Fruit fly (Drosophila melanogaster) whole organism, embryonic: ENCODE measurements around the gene SMC1.

Experiments used
- CG10431 ChIP-seq: fragments of 200-800 bp; sonication (Bioruptor generic); optimal IDR thresholded peaks from 3 replicates; lab custom pipeline; 2018; ENCODE audit warnings: missing biosample characterization, mild to moderate bottlenecking, missing genetic modification characterization
- CG11723 ChIP-seq: fragments of 200-800 bp; sonication (Bioruptor generic); optimal IDR thresholded peaks from 2 replicates; lab custom pipeline; 2017; ENCODE audit warnings: missing biosample characterization, mild to moderate bottlenecking, missing genetic modification characterization
- CG13296 ChIP-seq: fragments of 200-800 bp; sonication (Bioruptor generic); optimal IDR thresholded peaks from 3 replicates; lab custom pipeline; 2018; ENCODE audit warnings: missing biosample characterization, mild to moderate bottlenecking, missing genetic modification characterization
- CG13624 ChIP-seq: fragments of 200-800 bp; sonication (Bioruptor generic); optimal IDR thresholded peaks from 2 replicates; lab custom pipeline; 2016; ENCODE audit warnings: missing biosample characterization, missing genetic modification characterization
- CG14710 ChIP-seq: fragments of 200-800 bp; sonication (Bioruptor generic); optimal IDR thresholded peaks from 3 replicates; lab custom pipeline; 2019; ENCODE audit warnings: missing biosample characterization, mild to moderate bottlenecking, missing genetic modification characterization, moderate library complexity
- CG15514 ChIP-seq: fragments of 200-800 bp; sonication (Bioruptor generic); optimal IDR thresholded peaks from 3 replicates; lab custom pipeline; 2017; ENCODE audit warnings: missing biosample characterization, missing genetic modification characterization, mild to moderate bottlenecking, moderate library complexity, missing genetic modification reagents
- CG17186 ChIP-seq: fragments of 200-800 bp; sonication (Bioruptor generic); optimal IDR thresholded peaks from 3 replicates; lab custom pipeline; 2017; ENCODE audit warnings: missing biosample characterization, missing genetic modification reagents, missing genetic modification characterization
- CG17385 ChIP-seq: fragments of 200-800 bp; sonication (Bioruptor generic); optimal IDR thresholded peaks from 3 replicates; lab custom pipeline; 2018; ENCODE audit warnings: missing biosample characterization, mild to moderate bottlenecking, missing genetic modification characterization
- CG1832 ChIP-seq: fragments of 200-800 bp; sonication (Bioruptor generic); optimal IDR thresholded peaks from 2 replicates; lab custom pipeline; 2017; ENCODE audit warnings: missing biosample characterization, mild to moderate bottlenecking, missing genetic modification characterization, inconsistent platforms
- CG2202 ChIP-seq: fragments of 200-800 bp; sonication (Bioruptor generic); optimal IDR thresholded peaks from 2 replicates; lab custom pipeline; 2018; ENCODE audit warnings: missing biosample characterization, mild to moderate bottlenecking, missing genetic modification characterization
- CG34376 ChIP-seq: fragments of 200-800 bp; sonication (Bioruptor generic); optimal IDR thresholded peaks from 2 replicates; lab custom pipeline; 2018; ENCODE audit warnings: missing biosample characterization, mild to moderate bottlenecking, missing genetic modification characterization
- CG6254 ChIP-seq: fragments of 200-800 bp; sonication (Bioruptor generic); optimal IDR thresholded peaks from 3 replicates; lab custom pipeline; 2017; ENCODE audit warnings: mild to moderate bottlenecking, missing biosample characterization, missing genetic modification reagents, missing genetic modification characterization
- CG6765 ChIP-seq: fragments of 200-800 bp; sonication (Bioruptor generic); optimal IDR thresholded peaks from 3 replicates; lab custom pipeline; 2017; ENCODE audit warnings: missing biosample characterization, mild to moderate bottlenecking, missing genetic modification characterization
- CG7928 ChIP-seq: fragments of 200-800 bp; sonication (Bioruptor generic); optimal IDR thresholded peaks from 2 replicates; lab custom pipeline; 2017; ENCODE audit warnings: missing biosample characterization, mild to moderate bottlenecking, missing genetic modification characterization
- CG8924 ChIP-seq: fragments of 200-800 bp; optimal IDR thresholded peaks from 3 replicates; lab custom pipeline; 2019; ENCODE audit warnings: missing biosample characterization, mild to moderate bottlenecking, missing genetic modification characterization, moderate library complexity
- CG8944 ChIP-seq: fragments of 200-800 bp; sonication (Bioruptor generic); optimal IDR thresholded peaks from 3 replicates; lab custom pipeline; 2016; ENCODE audit warnings: missing biosample characterization, missing genetic modification characterization
- CG9797 ChIP-seq: fragments of 200-800 bp; sonication (Bioruptor generic); optimal IDR thresholded peaks from 3 replicates; lab custom pipeline; 2018; ENCODE audit warnings: missing biosample characterization, mild to moderate bottlenecking, missing genetic modification characterization
- CoRest ChIP-seq: fragments of 200-800 bp; sonication (Bioruptor generic); optimal IDR thresholded peaks from 3 replicates; lab custom pipeline; 2018; ENCODE audit warnings: missing biosample characterization, mild to moderate bottlenecking, missing genetic modification characterization, moderate library complexity
- Fer1 ChIP-seq: fragments of 200-800 bp; sonication (Bioruptor generic); optimal IDR thresholded peaks from 2 replicates; lab custom pipeline; 2017; ENCODE audit warnings: missing biosample characterization, mild to moderate bottlenecking, missing genetic modification characterization
- Fer3 ChIP-seq: fragments of 200-800 bp; sonication (Bioruptor generic); optimal IDR thresholded peaks from 2 replicates; lab custom pipeline; 2018; ENCODE audit warnings: missing biosample characterization, mild to moderate bottlenecking, missing genetic modification characterization, moderate library complexity
- Gug ChIP-seq: fragments of 200-800 bp; sonication (Bioruptor generic); IDR thresholded peaks from 4 replicates; pipeline ENCODE4 v1.3.6; 2022; ENCODE audit warnings: missing biosample characterization, missing genetic modification characterization
- HLHmδ ChIP-seq: fragments of 200-800 bp; sonication (Bioruptor generic); optimal IDR thresholded peaks from 2 replicates; lab custom pipeline; 2018; ENCODE audit warnings: missing biosample characterization, mild to moderate bottlenecking, missing genetic modification characterization, moderate library complexity
- HmgD ChIP-seq: fragments of 200-800 bp; sonication (Bioruptor generic); optimal IDR thresholded peaks from 3 replicates; lab custom pipeline; 2016; ENCODE audit warnings: missing biosample characterization, missing genetic modification characterization
- Hmx ChIP-seq: fragments of 200-800 bp; sonication (Bioruptor generic); optimal IDR thresholded peaks from 2 replicates; lab custom pipeline; 2016; ENCODE audit warnings: missing biosample characterization, missing genetic modification characterization
- Lhr ChIP-seq: fragments of 200-800 bp; sonication (Bioruptor generic); optimal IDR thresholded peaks from 3 replicates; lab custom pipeline; 2017; ENCODE audit warnings: mild to moderate bottlenecking, missing biosample characterization, missing genetic modification reagents, missing genetic modification characterization
- Myb ChIP-seq: fragments of 200-800 bp; sonication (Bioruptor generic); optimal IDR thresholded peaks from 2 replicates; lab custom pipeline; 2016; ENCODE audit warnings: missing biosample characterization, missing genetic modification characterization
- Nf-YB ChIP-seq: fragments of 200-800 bp; sonication (Bioruptor generic); optimal IDR thresholded peaks from 3 replicates; lab custom pipeline; 2019; ENCODE audit warnings: missing biosample characterization, mild to moderate bottlenecking, missing genetic modification characterization, moderate library complexity
- NfI ChIP-seq: fragments of 200-800 bp; sonication (Bioruptor generic); optimal IDR thresholded peaks from 3 replicates; lab custom pipeline; 2018; ENCODE audit warnings: missing biosample characterization, mild to moderate bottlenecking, missing genetic modification characterization, moderate library complexity
- Spps ChIP-seq: fragments of 200-800 bp; sonication (Bioruptor generic); optimal IDR thresholded peaks from 2 replicates; lab custom pipeline; 2018; ENCODE audit warnings: missing biosample characterization, mild to moderate bottlenecking, missing genetic modification characterization
- Sry-δ ChIP-seq: fragments of 200-800 bp; sonication (Bioruptor generic); optimal IDR thresholded peaks from 2 replicates; lab custom pipeline; 2016; ENCODE audit warnings: missing biosample characterization, missing genetic modification characterization
- Ssrp ChIP-seq: fragments of 200-800 bp; sonication (Bioruptor generic); optimal IDR thresholded peaks from 2 replicates; lab custom pipeline; 2018; ENCODE audit warnings: missing biosample characterization, mild to moderate bottlenecking, missing genetic modification characterization, moderate library complexity
- bcd ChIP-seq: fragments of 200-800 bp; sonication (Bioruptor generic); optimal IDR thresholded peaks from 2 replicates; lab custom pipeline; 2017; ENCODE audit warnings: missing biosample characterization, mild to moderate bottlenecking, missing genetic modification characterization
- chinmo ChIP-seq: fragments of 200-800 bp; sonication (Bioruptor generic); IDR thresholded peaks from 4 replicates; pipeline ENCODE4 v1.3.6; 2022; ENCODE audit warnings: missing biosample characterization, missing genetic modification characterization; ENCODE audit not compliant: partially characterized antibody
- crc ChIP-seq: fragments of 200-800 bp; sonication (Bioruptor generic); optimal IDR thresholded peaks from 2 replicates; lab custom pipeline; 2016; ENCODE audit warnings: missing biosample characterization, missing genetic modification characterization
- dpn ChIP-seq, 2 experiments: fragments of 200-800 bp; sonication (Bioruptor generic); optimal IDR thresholded peaks; 3 replicates each; lab custom pipeline; 2016; ENCODE audit warnings: missing biosample characterization in 2 of 2, missing genetic modification characterization in 2 of 2
- gfzf ChIP-seq: fragments of 200-800 bp; sonication (Bioruptor generic); optimal IDR thresholded peaks from 2 replicates; lab custom pipeline; 2016; ENCODE audit warnings: missing biosample characterization, mild to moderate bottlenecking, missing genetic modification characterization, moderate library complexity
- her ChIP-seq: fragments of 200-800 bp; sonication (Bioruptor generic); optimal IDR thresholded peaks from 2 replicates; lab custom pipeline; 2016; ENCODE audit warnings: missing biosample characterization, missing genetic modification characterization
- klu ChIP-seq: fragments of 200-800 bp; sonication (Bioruptor generic); IDR thresholded peaks from 2 replicates; pipeline ENCODE4 v1.3.6; 2022; ENCODE audit warnings: missing biosample characterization, missing genetic modification characterization
- nau ChIP-seq: fragments of 200-800 bp; sonication (Bioruptor generic); optimal IDR thresholded peaks from 3 replicates; lab custom pipeline; 2017; ENCODE audit warnings: missing biosample characterization, mild to moderate bottlenecking, missing genetic modification characterization, missing genetic modification reagents
- nom ChIP-seq: fragments of 200-800 bp; sonication (Bioruptor generic); optimal IDR thresholded peaks from 2 replicates; lab custom pipeline; 2017; ENCODE audit warnings: missing biosample characterization, missing genetic modification characterization, mild to moderate bottlenecking, moderate library complexity, missing genetic modification reagents
- org-1 ChIP-seq: fragments of 200-800 bp; sonication (Bioruptor generic); optimal IDR thresholded peaks from 2 replicates; lab custom pipeline; 2017; ENCODE audit warnings: missing biosample characterization, missing genetic modification characterization
- pan ChIP-seq, 4 experiments: fragments of >200 bp in 3 of 4; fragments of 200-800 bp in 1 of 4; sonication (Bioruptor generic) in 1 of 4; optimal IDR thresholded peaks in 3 of 4; IDR thresholded peaks in 1 of 4; 2 replicates each; pipeline versions ENCODE4 v1.3.6 to Lab custom; 2017 to 2022; ENCODE audit warnings: missing biosample characterization in 2 of 4, missing genetic modification characterization in 2 of 4, mixed read lengths in 1 of 4
- pho ChIP-seq: fragments of 200-800 bp; sonication (Bioruptor generic); optimal IDR thresholded peaks from 2 replicates; lab custom pipeline; 2016; ENCODE audit warnings: missing biosample characterization, missing genetic modification characterization
- pita ChIP-seq: fragments of 200-800 bp; sonication (Bioruptor generic); optimal IDR thresholded peaks from 2 replicates; lab custom pipeline; 2017; ENCODE audit warnings: missing biosample characterization, mild to moderate bottlenecking, missing genetic modification characterization
- pzg ChIP-seq: fragments of 200-800 bp; sonication (Bioruptor generic); optimal IDR thresholded peaks from 3 replicates; lab custom pipeline; 2018; ENCODE audit warnings: missing biosample characterization, mild to moderate bottlenecking, missing genetic modification characterization, moderate library complexity
- sqz ChIP-seq: fragments of 200-800 bp; sonication (Bioruptor generic); optimal IDR thresholded peaks from 3 replicates; lab custom pipeline; 2018; ENCODE audit warnings: missing biosample characterization, mild to moderate bottlenecking, missing genetic modification characterization
- unpg ChIP-seq: fragments of 200-800 bp; sonication (Bioruptor generic); optimal IDR thresholded peaks from 3 replicates; lab custom pipeline; 2018; ENCODE audit warnings: missing biosample characterization, mild to moderate bottlenecking, missing genetic modification characterization, moderate library complexity
- zen ChIP-seq: fragments of 200-800 bp; sonication (Bioruptor generic); optimal IDR thresholded peaks from 3 replicates; lab custom pipeline; 2018; ENCODE audit warnings: missing biosample characterization, mild to moderate bottlenecking, missing genetic modification characterization, moderate library complexity

The SMC1 gene

dm6 chr3R:24105312-24105902 is 47.3 kb downstream of the SMC1 start, which contains the start of gene Syx1A:
Gene Syx1A, minus strand, starts transcription at chr3R:24105763.
- TF ChIP-seq zen (tag; lab: Kevin White, UChicago) (peak; percentile 34), Ssrp (tag; lab: Kevin White, UChicago) (no peak), dpn (GFP tag; optimal IDR thresholded peaks at IDR 0.05; lab: Kevin White, UChicago) (peak in 1 of 2 experiments; percentile 6), unpg (GFP tag; lab: Kevin White, UChicago) (peak; percentile 11), chinmo (GFP tag; lab: Robert Waterston, UW) (no peak), CG7928 (GFP tag; lab: Kevin White, UChicago) (no peak), Fer3 (tag; lab: Kevin White, UChicago) (peak; percentile 15), CG6254 (no peak), CG2202 (tag; lab: Kevin White, UChicago) (peak; percentile 11), pan (optimal IDR thresholded peaks at IDR 0.05; lab: Kevin White, UChicago) (no peak), pan (GFP tag; optimal IDR thresholded peaks at IDR 0.05 in 1 of 2, IDR thresholded peaks at IDR 0.05 in 1 of 2) (no peak), org-1 (GFP tag; lab: Kevin White, UChicago) (no peak), CG9797 (GFP tag; lab: Kevin White, UChicago) (peak; percentile 94), CoRest (peak; percentile 11), pzg (GFP tag; lab: Kevin White, UChicago) (peak; percentile 92), CG13624 (GFP tag; lab: Kevin White, UChicago) (peak; percentile 32), Spps (tag; lab: Kevin White, UChicago) (no peak), nom (peak; percentile 37), her (GFP tag; lab: Kevin White, UChicago) (peak; percentile 23), HmgD (GFP tag; lab: Kevin White, UChicago) (peak; percentile 1), Hmx (GFP tag; lab: Kevin White, UChicago) (no peak), gfzf (GFP tag; lab: Kevin White, UChicago) (peak; percentile 97), CG34376 (peak; percentile 26), crc (GFP tag; lab: Kevin White, UChicago) (no peak), klu (GFP tag; lab: Robert Waterston, UW) (no peak), CG6765 (GFP tag; lab: Kevin White, UChicago) (peak; percentile 62), Myb (GFP tag; lab: Kevin White, UChicago) (peak; percentile 11), nau (GFP tag; lab: Kevin White, UChicago) (peak; percentile 42), Sry-δ (GFP tag; lab: Kevin White, UChicago) (peak; percentile 25), CG17385 (GFP tag; lab: Kevin White, UChicago) (peak; percentile 93), pho (peak; percentile 23), NfI (peak; percentile 29), CG11723 (GFP tag; lab: Kevin White, UChicago) (peak; percentile 10), HLHmδ (peak; percentile 10), Fer1 (GFP tag; lab: Kevin White, UChicago) (peak; percentile 18), Nf-YB (GFP tag; lab: Kevin White, UChicago) (peak; percentile 23), Lhr (GFP tag; lab: Kevin White, UChicago) (peak; percentile 87), CG8944 (GFP tag; lab: Kevin White, UChicago) (no peak), sqz (peak; percentile 72), bcd (GFP tag; lab: Kevin White, UChicago) (no peak), CG10431 (GFP tag; lab: Kevin White, UChicago) (peak; percentile 10), CG1832 (GFP tag; lab: Kevin White, UChicago) (peak; percentile 85), CG15514 (peak; percentile 80), pita (peak; percentile 70), CG14710 (tag; lab: Kevin White, UChicago) (peak; percentile 27), Gug (GFP tag; lab: Robert Waterston, UW) (no peak), CG13296 (GFP tag; lab: Kevin White, UChicago) (peak; percentile 46), CG17186 (GFP tag; lab: Kevin White, UChicago) (peak; percentile 23), CG8924 (tag; lab: Kevin White, UChicago) (peak; percentile 35)
